Worm (Caenorhabditis elegans) whole organism, L3 larva: ENCODE results near the gene C47D12.4.

ENCODE experiments used
- aly-2 ChIP-seq: fragments of 150-350 bp; optimal IDR thresholded peaks from 2 replicates; lab custom pipeline; 2014; ENCODE audit warnings: missing biosample characterization, missing genetic modification characterization
- ama-1 ChIP-seq: fragments of 150-350 bp; optimal IDR thresholded peaks from 2 replicates; lab custom pipeline; 2018
- ceh-16 ChIP-seq: sonication (generic microtip); optimal IDR thresholded peaks from 2 replicates; lab custom pipeline; 2017; ENCODE audit warnings: missing biosample characterization, missing genetic modification characterization
- ceh-28 ChIP-seq: fragments of 150-350 bp; optimal IDR thresholded peaks from 2 replicates; lab custom pipeline; 2014; ENCODE audit warnings: missing biosample characterization, missing genetic modification reagents, missing genetic modification characterization
- ceh-82 ChIP-seq: fragments of 150-350 bp; optimal IDR thresholded peaks from 2 replicates; lab custom pipeline; 2014; ENCODE audit warnings: missing biosample characterization, missing genetic modification characterization
- daf-12 ChIP-seq: fragments of 150-350 bp; optimal IDR thresholded peaks from 2 replicates; lab custom pipeline; 2014; ENCODE audit warnings: missing biosample characterization, missing genetic modification reagents, missing genetic modification characterization
- elt-2 ChIP-seq: sonication (generic microtip); optimal IDR thresholded peaks from 2 replicates; lab custom pipeline; 2016; ENCODE audit warnings: missing genetic modification reagents, mild to moderate bottlenecking, missing genetic modification characterization, missing compliant biosample characterization
- elt-3 ChIP-seq, 3 experiments: fragments of 150-350 bp in 1 of 3; sonication (generic microtip) in 2 of 3; optimal IDR thresholded peaks; 2 replicates in 2 of 3; 4 replicates in 1 of 3; lab custom pipeline; 2014 to 2017; ENCODE audit warnings: missing biosample characterization in 3 of 3, missing genetic modification characterization in 3 of 3
- eor-1 ChIP-seq, 2 experiments: fragments of 150-350 bp; optimal IDR thresholded peaks; 2 replicates each; lab custom pipeline; 2014 to 2018; ENCODE audit warnings: missing biosample characterization in 2 of 2, missing genetic modification characterization in 2 of 2
- fkh-2 ChIP-seq: fragments of 150-350 bp; optimal IDR thresholded peaks from 2 replicates; lab custom pipeline; 2014; ENCODE audit warnings: missing biosample characterization, missing genetic modification reagents, missing genetic modification characterization
- fos-1 ChIP-seq: fragments of 150-350 bp; optimal IDR thresholded peaks from 2 replicates; lab custom pipeline; 2014; ENCODE audit warnings: missing biosample characterization, missing genetic modification characterization
- lin-15B ChIP-seq: fragments of 150-350 bp; optimal IDR thresholded peaks from 2 replicates; lab custom pipeline; 2014; ENCODE audit warnings: missing biosample characterization, missing genetic modification characterization
- lsy-12 ChIP-seq: sonication (generic microtip); optimal IDR thresholded peaks from 2 replicates; lab custom pipeline; 2016; ENCODE audit warnings: mild to moderate bottlenecking, missing genetic modification characterization, missing compliant biosample characterization
- nhr-11 ChIP-seq: fragments of 150-350 bp; optimal IDR thresholded peaks from 2 replicates; lab custom pipeline; 2014; ENCODE audit warnings: missing biosample characterization, missing genetic modification characterization
- nhr-12 ChIP-seq: fragments of 150-350 bp; optimal IDR thresholded peaks from 2 replicates; lab custom pipeline; 2014; ENCODE audit warnings: missing biosample characterization, missing genetic modification characterization
- nhr-23 ChIP-seq: fragments of 150-350 bp; optimal IDR thresholded peaks from 2 replicates; lab custom pipeline; 2014; ENCODE audit warnings: missing biosample characterization, missing genetic modification reagents, missing genetic modification characterization
- nhr-43 ChIP-seq: sonication (generic microtip); optimal IDR thresholded peaks from 2 replicates; lab custom pipeline; 2016; ENCODE audit warnings: mild to moderate bottlenecking, missing genetic modification characterization, missing compliant biosample characterization; ENCODE audit not compliant: poor library complexity, severe bottlenecking
- nhr-67 ChIP-seq: fragments of 150-350 bp; optimal IDR thresholded peaks from 2 replicates; lab custom pipeline; 2014; ENCODE audit warnings: missing biosample characterization, missing genetic modification characterization
- nhr-76 ChIP-seq: fragments of 150-350 bp; sonication (generic microtip); optimal IDR thresholded peaks from 5 replicates; lab custom pipeline; 2014; ENCODE audit warnings: missing biosample characterization, missing genetic modification characterization
- pha-4 ChIP-seq: fragments of 150-350 bp; optimal IDR thresholded peaks from 2 replicates; lab custom pipeline; 2014; ENCODE audit warnings: missing biosample characterization, missing genetic modification reagents, missing genetic modification characterization
- sea-2 ChIP-seq: fragments of 150-350 bp; sonication (generic microtip); optimal IDR thresholded peaks from 4 replicates; lab custom pipeline; 2014; ENCODE audit warnings: missing biosample characterization, missing genetic modification reagents, missing genetic modification characterization
- snpc-4 ChIP-seq: fragments of 150-350 bp; optimal IDR thresholded peaks from 2 replicates; lab custom pipeline; 2014; ENCODE audit warnings: missing biosample characterization, missing genetic modification characterization
- unc-39 ChIP-seq: sonication (generic microtip); optimal IDR thresholded peaks from 4 replicates; lab custom pipeline; 2017; ENCODE audit warnings: missing biosample characterization, missing genetic modification characterization
- ztf-11 ChIP-seq: fragments of 150-350 bp; optimal IDR thresholded peaks from 2 replicates; lab custom pipeline; 2014; ENCODE audit warnings: missing biosample characterization, missing genetic modification characterization
- ztf-4 ChIP-seq: fragments of 150-350 bp; optimal IDR thresholded peaks from 2 replicates; lab custom pipeline; 2014; ENCODE audit warnings: missing biosample characterization, missing genetic modification characterization

Gene C47D12.4

DNA sequence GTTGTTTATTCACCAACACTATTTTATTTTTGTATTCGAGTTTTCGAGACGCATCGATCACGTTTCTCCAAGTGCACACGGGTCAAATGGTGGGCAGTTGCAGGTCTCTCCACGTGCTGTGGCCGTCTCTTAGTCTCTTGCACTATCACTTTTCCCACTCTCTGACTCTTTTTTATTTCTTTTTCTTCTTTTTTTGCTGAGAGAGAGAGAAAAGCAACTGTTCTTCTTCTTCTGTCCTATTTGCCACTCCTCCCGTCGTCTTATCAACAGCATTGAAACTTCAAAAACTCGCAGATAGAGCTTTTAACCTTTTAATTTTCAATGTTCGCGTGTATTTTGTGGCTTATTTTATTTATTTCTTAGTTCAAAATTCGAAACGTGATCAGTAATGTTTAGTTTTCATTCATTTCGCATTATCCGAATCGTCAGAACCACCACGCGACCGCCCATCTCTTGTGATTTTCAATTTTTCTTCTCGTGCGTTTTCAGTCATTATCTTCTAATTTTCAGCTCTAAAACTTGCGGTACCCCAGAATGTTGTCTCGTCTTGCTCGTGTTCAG lies 47.1 kb downstream of the C47D12.4 start, which contains the start of gene alh-8 (continued):
- TF ChIP-seq nhr-23 (tag; lab: Kevin White, UChicago) (peak; percentile 5), ceh-82 (tag; lab: Kevin White, UChicago) (no peak), ztf-4 (no peak), nhr-12 (no peak), nhr-11 (tag; lab: Kevin White, UChicago) (no peak)

DNA sequence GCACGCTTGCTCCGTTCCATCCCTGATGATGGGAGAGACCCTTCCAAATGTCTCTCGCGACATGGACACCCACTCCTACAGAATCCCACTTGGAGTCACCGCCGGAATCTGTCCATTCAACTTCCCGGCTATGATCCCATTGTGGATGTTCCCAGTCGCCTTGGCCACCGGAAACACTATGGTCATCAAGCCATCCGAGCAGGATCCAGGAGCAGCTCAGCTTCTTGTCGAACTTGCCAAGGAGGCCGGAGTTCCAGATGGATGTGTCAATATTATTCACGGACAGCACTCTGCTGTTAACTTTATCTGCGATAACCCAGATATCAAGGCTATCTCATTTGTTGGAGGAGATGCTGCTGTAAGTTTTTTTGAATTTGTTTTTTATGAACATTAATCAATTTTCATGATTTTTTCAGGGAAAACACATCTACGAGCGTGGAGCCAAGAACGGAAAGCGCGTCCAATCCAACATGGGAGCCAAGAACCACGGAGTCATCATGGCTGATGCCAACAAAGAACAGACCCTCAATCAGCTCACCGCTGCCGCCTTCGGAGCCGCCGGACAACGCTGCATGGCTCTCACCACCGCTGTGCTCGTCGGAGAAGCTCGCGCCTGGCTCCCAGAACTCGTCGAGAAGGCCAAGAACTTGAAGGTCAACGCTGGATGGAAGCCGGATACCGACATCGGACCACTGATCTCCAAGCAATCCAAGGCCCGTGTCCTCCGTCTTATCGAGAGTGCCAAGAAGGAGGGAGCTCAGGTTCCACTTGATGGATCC lies 48.4 kb downstream of the C47D12.4 start:
- TF ChIP-seq elt-3 (tag; optimal IDR thresholded peaks at IDR 0.05; lab: Kevin White, UChicago): no peak
- no peak for TF ChIP-seq aly-2 (tag; lab: Kevin White, UChicago)
- TF ChIP-seq sea-2: no peak
- TF ChIP-seq elt-2 (tag; lab: Kevin White, UChicago): no peak
- TF ChIP-seq ceh-28 (tag; lab: Kevin White, UChicago): no peak
- no peak for TF ChIP-seq snpc-4
- no peak for TF ChIP-seq lsy-12
- TF ChIP-seq ceh-16 (tag; lab: Kevin White, UChicago): no peak
- TF ChIP-seq ztf-4: no peak
- TF ChIP-seq nhr-12: no peak
- TF ChIP-seq ztf-11 (tag; lab: Kevin White, UChicago): no peak
- TF ChIP-seq nhr-67: no peak
- no peak for TF ChIP-seq lin-15B (tag; lab: Kevin White, UChicago)
- TF ChIP-seq ceh-82 (tag; lab: Kevin White, UChicago): no peak
- no peak for TF ChIP-seq pha-4
- no peak for TF ChIP-seq fkh-2 (tag; lab: Kevin White, UChicago)
- TF ChIP-seq nhr-76 (tag; lab: Kevin White, UChicago): no peak
- no peak for TF ChIP-seq eor-1 (tag; optimal IDR thresholded peaks at IDR 0.05; lab: Kevin White, UChicago)
- TF ChIP-seq, all 47 proteins: peak for 0

DNA sequence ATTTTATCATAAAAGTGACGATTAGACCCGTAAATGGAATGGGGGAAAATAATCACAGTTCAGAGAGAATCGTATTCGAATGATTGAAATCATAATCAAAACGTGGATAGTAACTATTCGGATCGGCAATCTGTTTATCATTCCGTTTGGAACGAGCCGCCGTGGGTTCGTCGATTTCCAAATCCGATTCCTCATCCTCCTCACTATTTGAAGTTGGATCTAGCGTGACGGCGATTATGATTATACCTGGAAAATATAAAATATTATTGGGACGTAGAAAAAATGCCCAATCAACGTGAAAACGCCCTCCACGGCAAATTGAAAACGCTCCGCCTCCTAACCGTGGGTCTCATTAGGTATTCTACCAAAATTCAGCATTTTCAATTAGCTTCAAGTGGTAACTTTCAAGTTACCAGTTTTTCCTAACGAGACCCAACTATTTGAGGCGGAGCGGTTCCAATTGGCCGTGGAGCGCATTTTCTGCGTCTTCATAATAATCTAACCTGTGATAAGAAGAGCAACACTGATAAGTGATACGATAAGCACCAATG lies 49.7 kb downstream of the C47D12.4 start:
- peak; percentile 4 for TF ChIP-seq nhr-43
- TF ChIP-seq elt-2 (tag; lab: Kevin White, UChicago): peak; percentile 62
- no peak for TF ChIP-seq unc-39 (tag; lab: Kevin White, UChicago)
- TF ChIP-seq fos-1 (tag; lab: Kevin White, UChicago): no peak
- TF ChIP-seq ama-1: peak; percentile 88
- peak; percentile 25 for TF ChIP-seq lsy-12
- no peak for TF ChIP-seq daf-12 (tag; lab: Kevin White, UChicago)
